Worm (Caenorhabditis elegans): ENCODE data around the gene srbc-57.

The srbc-57 gene

DNA sequence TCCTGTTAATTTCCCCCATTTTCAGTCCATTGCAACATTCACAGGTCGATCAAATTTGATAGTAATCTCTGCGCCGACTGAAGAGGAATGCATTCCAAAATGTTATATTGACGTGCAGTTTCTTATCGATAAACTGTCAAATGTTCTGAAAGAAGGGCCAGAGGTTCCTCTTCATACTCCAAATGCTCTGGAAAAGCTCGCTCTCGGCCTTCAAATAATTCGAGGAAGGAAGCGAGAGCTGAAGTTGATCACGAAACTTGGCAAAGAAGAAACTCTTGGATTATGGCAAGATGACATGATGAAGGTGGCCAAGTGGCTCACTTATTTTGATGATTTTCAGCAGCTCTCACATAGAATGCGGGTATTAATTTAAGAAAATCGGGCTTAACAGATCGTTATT lies 10.7 kb upstream of the srbc-57 start:
- TF ChIP-seq unc-62 (GFP tag; optimal IDR thresholded peaks at IDR 0.05): no peak

ce11 chrV:477664-478212 lies 9.4 kb upstream of the srbc-57 start, which contains the start of gene nhr-55:
nhr-55 (plus strand) TSS chrV:478162.
- TF ChIP-seq unc-62 (GFP tag; optimal IDR thresholded peaks at IDR 0.05): no peak

DNA sequence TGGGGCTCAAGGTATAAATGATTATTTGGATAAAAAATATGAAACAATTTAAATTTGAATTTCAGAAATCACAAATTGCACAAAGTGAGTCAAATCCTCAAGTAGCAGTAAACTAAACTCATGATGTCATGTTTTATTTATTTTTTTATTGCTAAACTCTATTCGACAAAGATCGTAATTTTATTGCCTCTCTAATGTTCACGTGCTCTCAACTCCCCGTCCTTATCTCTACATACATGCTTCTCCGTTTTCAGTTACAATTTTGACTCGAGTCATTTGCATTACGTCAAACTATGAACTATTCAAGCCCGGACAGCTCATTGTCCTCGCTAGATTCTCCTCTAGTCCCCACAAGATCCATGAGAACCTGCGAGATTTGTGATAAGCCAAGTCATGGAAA lies 6.2 kb upstream of the srbc-57 start, which contains the start of gene nhr-99:
Gene nhr-99, plus strand, starts transcription at position 263 of the 400 bp plus-strand sequence.
- no peak for TF ChIP-seq unc-62 (GFP tag; optimal IDR thresholded peaks at IDR 0.05)

- TF ChIP-seq unc-62 (GFP tag; optimal IDR thresholded peaks at IDR 0.05): no peak
Observed at ce11 chrV:472589-472988, 4.2 kb upstream of the srbc-57 start, which contains the start of gene srt-31. srt-31 (plus strand) TSS chrV:472889.

- no peak for TF ChIP-seq unc-62 (GFP tag; optimal IDR thresholded peaks at IDR 0.05)
Observed at ce11 chrV:467507-467906, 853 bp downstream of the srbc-57 start.

DNA sequence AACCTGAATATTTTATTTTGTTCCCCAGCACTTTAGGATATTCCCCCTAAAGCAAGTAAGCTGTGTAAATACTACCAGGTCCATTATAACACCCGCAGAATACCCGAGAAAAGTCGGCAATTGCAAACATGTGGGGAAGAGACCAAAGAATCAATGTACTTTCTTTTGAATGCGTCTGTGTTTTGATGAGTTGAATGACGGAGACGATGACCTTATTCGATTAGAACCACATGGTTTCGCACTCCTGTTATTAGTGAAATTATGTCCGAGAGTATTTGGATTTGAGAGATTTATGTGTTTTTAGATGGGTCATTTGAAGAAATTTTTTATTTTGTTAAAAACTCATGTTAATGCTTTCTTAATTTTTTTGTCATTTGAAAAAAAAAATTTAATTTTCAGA lies 3.0 kb downstream of the srbc-57 start:
- TF ChIP-seq unc-62 (GFP tag; optimal IDR thresholded peaks at IDR 0.05): no peak

DNA sequence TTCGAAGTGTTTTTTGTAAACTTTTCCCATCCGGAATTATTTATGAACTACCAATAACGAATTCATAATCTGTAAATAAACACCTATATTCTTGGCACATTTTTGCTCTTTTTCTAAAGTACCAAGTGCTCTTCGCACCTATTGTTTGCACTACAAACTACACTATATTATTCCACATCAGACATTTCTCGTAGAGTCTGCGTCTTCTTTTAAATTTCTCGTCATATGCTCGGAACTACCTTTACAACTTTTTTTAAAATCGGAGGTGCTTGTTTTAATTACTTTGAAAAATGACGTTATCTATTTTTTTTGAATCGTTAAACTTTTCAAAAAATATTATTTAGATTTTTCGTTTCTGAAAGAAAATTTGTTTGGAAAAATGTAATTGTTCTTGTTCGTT lies 3.6 kb downstream of the srbc-57 start, which contains the start of gene nhr-201:
Gene nhr-201, plus strand, starts transcription at position 29 of the 400 bp plus-strand sequence.
- TF ChIP-seq unc-62 (GFP tag; optimal IDR thresholded peaks at IDR 0.05): no peak

DNA sequence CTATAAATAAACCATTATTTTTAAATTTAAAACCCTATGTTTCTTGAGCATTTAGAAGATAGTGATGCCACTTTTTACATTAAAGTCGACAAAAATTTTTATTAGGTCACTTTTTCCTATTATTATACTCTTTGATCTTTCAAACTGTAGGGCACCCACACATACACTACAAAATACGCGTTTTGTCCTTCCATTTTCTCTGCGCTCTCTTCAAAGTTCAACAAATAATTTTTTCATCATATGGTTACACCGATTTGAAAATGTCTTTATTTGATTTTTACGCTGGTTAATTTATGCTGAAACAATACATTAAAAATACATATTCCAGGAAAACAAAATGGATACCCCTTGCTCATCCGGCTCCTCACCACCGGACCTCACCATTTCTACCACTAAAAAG lies 6.1 kb downstream of the srbc-57 start, which contains the start of gene nhr-202:
Gene nhr-202, plus strand, starts transcription at position 326 of the 400 bp plus-strand sequence.
- TF ChIP-seq unc-62 (GFP tag; optimal IDR thresholded peaks at IDR 0.05): no peak

DNA sequence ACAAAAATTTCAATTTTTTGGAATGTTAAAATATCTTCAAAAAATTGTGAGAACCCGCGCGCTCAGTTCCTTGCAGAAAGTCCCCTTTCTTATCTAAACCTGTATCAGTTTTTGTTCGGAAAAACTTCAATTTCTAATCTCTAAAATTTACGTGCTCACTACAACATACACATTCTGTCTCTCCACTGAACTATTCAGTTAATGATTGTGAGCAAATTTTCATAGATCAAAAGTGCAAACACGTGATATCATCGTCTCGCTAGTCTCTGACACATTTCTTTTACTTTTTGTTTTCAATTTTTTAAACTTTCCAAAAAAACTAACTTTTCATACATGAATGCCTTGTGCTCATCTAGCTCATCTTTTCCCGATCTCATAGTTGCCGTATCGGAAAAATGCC lies 8.9 kb downstream of the srbc-57 start, which contains the start of gene nhr-203:
Gene nhr-203, plus strand, starts transcription at position 332 of the 400 bp plus-strand sequence.
- TF ChIP-seq unc-62 (GFP tag; optimal IDR thresholded peaks at IDR 0.05): no peak

- no peak for TF ChIP-seq unc-62 (GFP tag; optimal IDR thresholded peaks at IDR 0.05)
Observed at ce11 chrV:457839-458238, 10.5 kb downstream of the srbc-57 start.

DNA sequence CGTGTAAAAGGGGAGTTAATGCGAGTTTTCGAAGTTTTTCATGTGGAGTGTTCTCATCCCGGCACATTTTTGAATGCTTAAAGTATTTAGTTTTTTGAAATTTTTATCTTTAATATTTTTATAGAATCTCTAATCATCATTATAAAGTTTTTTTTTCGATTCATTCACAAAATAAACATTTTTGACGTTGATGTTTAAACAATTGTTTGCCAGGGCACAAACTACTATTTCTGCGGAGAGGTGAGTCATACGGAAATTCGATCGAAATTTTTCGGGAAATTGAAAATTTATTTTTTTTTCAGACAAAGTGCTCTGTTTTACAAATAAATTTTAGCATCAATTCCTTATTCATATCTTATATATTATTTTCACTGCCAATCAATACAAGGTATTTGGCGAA lies 14.8 kb downstream of the srbc-57 start, which contains the start of gene nhr-98:
Gene nhr-98, plus strand, starts transcription at position 301 of the 400 bp plus-strand sequence.
- no peak for TF ChIP-seq unc-62 (GFP tag; optimal IDR thresholded peaks at IDR 0.05)

- no peak for TF ChIP-seq unc-62 (GFP tag; optimal IDR thresholded peaks at IDR 0.05)
Observed at ce11 chrV:450757-451501, 17.4 kb downstream of the srbc-57 start, which contains the start of gene nhr-123. nhr-123 (plus strand) TSS chrV:451451.

ce11 chrV:449685-450084 lies 18.7 kb downstream of the srbc-57 start, which contains the start of gene M02H5.8:
M02H5.8 (plus strand) TSS chrV:449981.
- TF ChIP-seq unc-62 (GFP tag; optimal IDR thresholded peaks at IDR 0.05): no peak

DNA sequence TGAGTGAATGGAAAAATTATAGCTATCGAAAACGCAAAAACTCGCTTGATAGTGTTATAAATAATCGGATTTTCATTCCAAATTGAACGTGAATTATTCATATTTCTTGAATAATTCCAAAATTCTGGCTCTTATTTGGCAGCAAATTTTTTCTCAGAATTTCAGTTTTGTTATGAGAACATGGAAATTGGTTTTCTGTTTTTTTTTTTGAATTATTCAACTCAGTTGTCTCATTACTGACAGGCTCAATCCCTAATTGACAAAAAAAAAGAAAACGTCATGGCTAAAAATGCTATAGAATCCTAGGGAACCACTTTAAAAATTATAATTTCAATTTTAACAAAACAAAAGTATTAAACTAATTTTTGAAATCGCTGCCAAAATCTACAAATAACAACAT lies 19.2 kb downstream of the srbc-57 start, which contains the start of gene srh-35:
Gene srh-35, minus strand, starts transcription at position 101 of the 400 bp plus-strand sequence.
- TF ChIP-seq unc-62 (GFP tag; optimal IDR thresholded peaks at IDR 0.05): no peak

- no peak for TF ChIP-seq unc-62 (GFP tag; optimal IDR thresholded peaks at IDR 0.05)
Observed at ce11 chrV:446988-447387, 21.4 kb downstream of the srbc-57 start.

DNA sequence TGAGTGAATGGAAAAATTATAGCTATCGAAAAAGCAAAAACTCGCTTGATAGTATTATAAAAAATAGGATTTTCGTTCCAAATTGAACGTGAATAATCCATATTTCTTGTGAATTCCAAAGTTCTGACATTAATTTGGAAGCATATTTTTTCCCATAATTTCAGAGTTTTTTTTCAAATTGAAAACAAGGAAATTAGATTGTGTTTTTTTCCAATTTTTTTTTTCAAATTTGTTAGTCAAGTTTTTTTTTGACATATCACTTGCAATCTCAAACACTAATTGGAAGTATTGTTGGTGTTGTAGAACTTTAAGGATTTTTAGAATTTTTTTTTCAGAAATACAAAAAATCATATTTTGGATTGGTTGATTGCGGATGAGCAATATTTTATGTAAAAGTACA lies 21.8 kb downstream of the srbc-57 start, which contains the start of gene srh-34:
Gene srh-34, minus strand, starts transcription at position 101 of the 400 bp plus-strand sequence.
- no peak for TF ChIP-seq unc-62 (GFP tag; optimal IDR thresholded peaks at IDR 0.05)
